Fruit fly (Drosophila melanogaster) whole organism, adult: ENCODE measurements around the gene Pli.
A peak's percentile ranks its signal among the peaks of the same experiment; 100 is the strongest.

Experiments
- CG11617 ChIP-seq: fragments of 200-800 bp; sonication (Bioruptor generic); optimal IDR thresholded peaks from 2 replicates; lab custom pipeline; 2017; ENCODE audit warnings: mild to moderate bottlenecking, missing biosample characterization, missing genetic modification reagents, missing genetic modification characterization
- CG12768 ChIP-seq: fragments of 200-800 bp; sonication (Bioruptor generic); optimal IDR thresholded peaks from 2 replicates; lab custom pipeline; 2017; ENCODE audit warnings: missing biosample characterization, missing genetic modification characterization, mild to moderate bottlenecking, moderate library complexity, missing genetic modification reagents
- CG14711 ChIP-seq: fragments of 200-800 bp; sonication (Bioruptor generic); optimal IDR thresholded peaks from 2 replicates; lab custom pipeline; 2018; ENCODE audit warnings: missing biosample characterization, mild to moderate bottlenecking, missing genetic modification characterization, moderate library complexity
- CG1620 ChIP-seq: fragments of 200-800 bp; sonication (Bioruptor generic); optimal IDR thresholded peaks from 2 replicates; lab custom pipeline; 2016; ENCODE audit warnings: missing biosample characterization, missing genetic modification characterization
- CG33017 ChIP-seq: fragments of 200-800 bp; sonication (Bioruptor generic); optimal IDR thresholded peaks from 2 replicates; lab custom pipeline; 2018; ENCODE audit warnings: missing biosample characterization, mild to moderate bottlenecking, missing genetic modification characterization, moderate library complexity
- CG5204 ChIP-seq: fragments of 200-800 bp; sonication (Bioruptor generic); optimal IDR thresholded peaks from 2 replicates; lab custom pipeline; 2016; ENCODE audit warnings: missing biosample characterization, missing genetic modification characterization
- CG7045 ChIP-seq: fragments of 200-800 bp; sonication (Bioruptor generic); optimal IDR thresholded peaks from 2 replicates; lab custom pipeline; 2017; ENCODE audit warnings: missing biosample characterization, mild to moderate bottlenecking, missing genetic modification characterization
- CG7101 ChIP-seq: fragments of 200-800 bp; sonication (Bioruptor generic); optimal IDR thresholded peaks from 2 replicates; lab custom pipeline; 2018; ENCODE audit warnings: missing biosample characterization, mild to moderate bottlenecking, missing genetic modification characterization, moderate library complexity
- Clk ChIP-seq: fragments of 200-800 bp; sonication (Bioruptor generic); optimal IDR thresholded peaks from 2 replicates; lab custom pipeline; 2017; ENCODE audit warnings: missing biosample characterization, missing genetic modification characterization
- Crg-1 ChIP-seq: fragments of 200-800 bp; sonication (Bioruptor generic); optimal IDR thresholded peaks from 2 replicates; lab custom pipeline; 2016; ENCODE audit warnings: missing biosample characterization, missing genetic modification characterization
- Hr96 ChIP-seq: fragments of 200-800 bp; sonication (Bioruptor generic); optimal IDR thresholded peaks from 2 replicates; lab custom pipeline; 2016; ENCODE audit warnings: missing biosample characterization, missing genetic modification characterization
- Mnt ChIP-seq: fragments of 200-800 bp; sonication (Bioruptor generic); optimal IDR thresholded peaks from 2 replicates; lab custom pipeline; 2016; ENCODE audit warnings: missing biosample characterization, mild to moderate bottlenecking, missing genetic modification characterization
- bab1 ChIP-seq: fragments of 200-800 bp; sonication (Bioruptor generic); optimal IDR thresholded peaks from 3 replicates; lab custom pipeline; 2019; ENCODE audit warnings: missing biosample characterization, mild to moderate bottlenecking, missing genetic modification characterization, moderate library complexity
- cic ChIP-seq: fragments of 200-800 bp; sonication (Bioruptor generic); optimal IDR thresholded peaks from 2 replicates; lab custom pipeline; 2017; ENCODE audit warnings: missing biosample characterization, mild to moderate bottlenecking, missing genetic modification characterization, moderate library complexity
- cnc ChIP-seq, 2 experiments: fragments of >200 bp; optimal IDR thresholded peaks; 2 replicates each; lab custom pipeline; 2017
- kay ChIP-seq: fragments of 200-800 bp; sonication (Bioruptor generic); peaks from one replicate; lab custom pipeline; 2016; ENCODE audit warnings: missing biosample characterization, missing genetic modification characterization, borderline replicate concordance
- ovo ChIP-seq: fragments of 200-800 bp; sonication (Bioruptor generic); optimal IDR thresholded peaks from 2 replicates; lab custom pipeline; 2016; ENCODE audit warnings: missing biosample characterization, missing genetic modification characterization
- pad ChIP-seq: fragments of 200-800 bp; sonication (Bioruptor generic); optimal IDR thresholded peaks from 3 replicates; lab custom pipeline; 2017; ENCODE audit warnings: missing biosample characterization, missing genetic modification characterization, mild to moderate bottlenecking, moderate library complexity, missing genetic modification reagents
- tj ChIP-seq: fragments of 200-800 bp; sonication (Bioruptor generic); optimal IDR thresholded peaks from 3 replicates; lab custom pipeline; 2017; ENCODE audit warnings: missing biosample characterization, mild to moderate bottlenecking, missing genetic modification characterization, moderate library complexity
- toe ChIP-seq: fragments of 200-800 bp; sonication (Bioruptor generic); optimal IDR thresholded peaks from 2 replicates; lab custom pipeline; 2016; ENCODE audit warnings: missing biosample characterization, missing genetic modification characterization

Pli gene

DNA sequence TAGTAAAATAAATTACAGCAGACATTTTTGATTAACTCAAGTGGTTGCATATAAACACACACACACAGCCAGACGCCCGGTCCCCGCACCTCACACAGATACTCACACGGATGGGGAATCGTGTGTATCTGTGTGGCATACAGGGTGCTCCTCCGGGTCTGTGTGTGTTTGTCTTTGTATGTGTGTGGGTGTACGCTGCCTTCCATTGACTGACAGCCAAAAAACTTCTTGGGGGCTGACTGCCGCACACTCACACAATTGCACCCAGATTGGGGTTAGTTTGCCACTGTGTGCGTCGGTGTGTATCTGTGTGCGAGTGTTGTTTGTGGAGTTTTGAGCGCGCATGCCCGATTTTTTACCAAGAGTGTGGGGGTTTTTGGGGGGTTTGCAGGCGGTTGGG is 43.7 kb downstream of the Pli start:
- TF ChIP-seq cic (GFP tag; lab: Kevin White, UChicago) (no peak), CG12768 (no peak), CG7045 (GFP tag; lab: Kevin White, UChicago) (no peak), kay (GFP tag; lab: Kevin White, UChicago) (no peak), CG7101 (tag; lab: Kevin White, UChicago) (no peak), cnc (optimal IDR thresholded peaks at IDR 0.05; lab: Kevin White, UChicago) (no peak), toe (no peak), CG1620 (GFP tag; lab: Kevin White, UChicago) (no peak), CG14711 (no peak), CG33017 (tag; lab: Kevin White, UChicago) (no peak), pad (no peak)

dm6 chr3R:23831696-23832095 is 58.2 kb downstream of the Pli start:
- TF ChIP-seq toe: no peak
- no peak for TF ChIP-seq Clk (GFP tag; lab: Kevin White, UChicago)
- TF ChIP-seq Crg-1 (GFP tag; lab: Kevin White, UChicago): no peak
- TF ChIP-seq CG12768: no peak
- TF ChIP-seq kay (GFP tag; lab: Kevin White, UChicago): no peak
- no peak for TF ChIP-seq CG1620 (GFP tag; lab: Kevin White, UChicago)
- TF ChIP-seq CG11617: no peak
- TF ChIP-seq tj (GFP tag; lab: Kevin White, UChicago): no peak
- no peak for TF ChIP-seq CG5204 (GFP tag; lab: Kevin White, UChicago)

DNA sequence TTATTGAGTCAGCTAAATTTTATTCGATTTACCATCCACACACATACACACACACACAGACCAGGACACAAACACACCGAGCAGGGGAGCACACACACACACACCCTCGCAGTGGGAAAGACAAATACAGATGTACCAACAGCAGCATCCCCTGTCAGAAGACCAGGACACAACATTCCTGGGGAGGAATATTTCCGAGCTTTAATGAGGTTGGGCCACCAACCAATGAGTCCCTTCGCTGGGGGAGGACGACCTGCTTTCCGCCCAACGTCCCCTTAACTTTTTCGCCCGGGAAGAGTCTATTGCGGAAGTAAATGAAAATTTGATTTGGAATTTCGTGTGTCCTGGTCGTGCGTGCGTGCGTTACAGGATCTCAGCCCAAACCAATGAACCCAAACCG is 62.8 kb downstream of the Pli start:
- TF ChIP-seq cnc (optimal IDR thresholded peaks at IDR 0.05; lab: Kevin White, UChicago) (no peak), pad (no peak), bab1 (no peak), Mnt (GFP tag; lab: Kevin White, UChicago) (no peak), Hr96 (GFP tag; lab: Kevin White, UChicago) (no peak), CG1620 (GFP tag; lab: Kevin White, UChicago) (no peak), CG7101 (tag; lab: Kevin White, UChicago) (no peak), CG7045 (GFP tag; lab: Kevin White, UChicago) (no peak), CG5204 (GFP tag; lab: Kevin White, UChicago) (no peak), Crg-1 (GFP tag; lab: Kevin White, UChicago) (no peak), ovo (GFP tag; lab: Kevin White, UChicago) (no peak)

DNA sequence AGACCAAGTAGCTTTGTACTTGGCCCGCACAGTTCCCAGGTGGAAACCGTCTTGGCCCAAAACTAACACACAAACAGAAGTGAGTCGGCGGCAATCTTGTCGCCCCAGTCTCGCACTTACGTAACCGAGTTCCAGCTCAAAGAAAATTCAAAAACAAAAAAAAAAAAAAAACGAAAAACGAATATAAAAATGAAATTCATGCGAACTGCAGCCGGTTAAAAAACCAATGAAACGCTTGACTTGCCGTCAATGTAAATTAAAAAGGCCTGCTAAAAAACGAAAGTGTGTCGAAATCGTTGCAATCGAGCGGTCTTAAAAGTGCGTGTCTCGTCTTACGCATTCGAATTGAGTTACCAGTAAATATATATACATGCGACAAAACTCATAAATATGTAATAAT is 66.2 kb downstream of the Pli start:
- TF ChIP-seq toe (no peak), CG7045 (GFP tag; lab: Kevin White, UChicago) (no peak), CG33017 (tag; lab: Kevin White, UChicago) (no peak), cic (GFP tag; lab: Kevin White, UChicago) (no peak), Clk (GFP tag; lab: Kevin White, UChicago) (no peak), tj (GFP tag; lab: Kevin White, UChicago) (no peak), bab1 (no peak), CG12768 (no peak), Crg-1 (GFP tag; lab: Kevin White, UChicago) (no peak), Mnt (GFP tag; lab: Kevin White, UChicago) (no peak), CG1620 (GFP tag; lab: Kevin White, UChicago) (no peak), CG7101 (tag; lab: Kevin White, UChicago) (no peak), ovo (GFP tag; lab: Kevin White, UChicago) (no peak), cnc (optimal IDR thresholded peaks at IDR 0.05; lab: Kevin White, UChicago) (no peak), Hr96 (GFP tag; lab: Kevin White, UChicago) (no peak), CG5204 (GFP tag; lab: Kevin White, UChicago) (no peak), pad (no peak)

dm6 chr3R:23822969-23823368 is 66.9 kb downstream of the Pli start:
- TF ChIP-seq Mnt (GFP tag; lab: Kevin White, UChicago) (no peak), CG12768 (no peak), kay (GFP tag; lab: Kevin White, UChicago) (no peak), CG14711 (no peak), CG33017 (tag; lab: Kevin White, UChicago) (no peak), Crg-1 (GFP tag; lab: Kevin White, UChicago) (no peak), cic (GFP tag; lab: Kevin White, UChicago) (no peak), Clk (GFP tag; lab: Kevin White, UChicago) (no peak), tj (GFP tag; lab: Kevin White, UChicago) (no peak), pad (no peak), toe (no peak), ovo (GFP tag; lab: Kevin White, UChicago) (no peak), cnc (optimal IDR thresholded peaks at IDR 0.05; lab: Kevin White, UChicago) (no peak), CG5204 (GFP tag; lab: Kevin White, UChicago) (no peak), CG7045 (GFP tag; lab: Kevin White, UChicago) (no peak), Hr96 (GFP tag; lab: Kevin White, UChicago) (no peak), CG1620 (GFP tag; lab: Kevin White, UChicago) (no peak), CG11617 (no peak), CG7101 (tag; lab: Kevin White, UChicago) (no peak), bab1 (no peak)

DNA sequence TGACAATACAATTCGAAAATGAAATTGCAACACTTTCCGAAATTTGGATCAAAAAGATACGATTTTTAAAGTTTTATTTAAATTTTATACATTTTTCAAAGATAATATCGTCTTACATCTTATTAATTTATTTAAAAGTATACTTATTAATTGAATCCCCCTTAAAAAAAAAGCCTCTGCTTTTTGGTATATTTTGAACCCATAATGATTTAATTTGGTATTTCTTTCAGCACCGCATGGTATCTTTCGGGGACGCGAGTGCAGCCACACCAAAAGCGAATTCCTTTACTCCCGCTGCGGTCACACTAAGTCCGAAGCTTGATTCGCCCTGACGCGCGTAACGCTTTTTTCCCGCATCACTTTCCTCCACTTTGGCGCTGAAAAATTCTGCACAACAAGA is 69.6 kb downstream of the Pli start:
- TF ChIP-seq CG11617: no peak
- no peak for TF ChIP-seq Mnt (GFP tag; lab: Kevin White, UChicago)
- no peak for TF ChIP-seq pad
- TF ChIP-seq Crg-1 (GFP tag; lab: Kevin White, UChicago): no peak
- no peak for TF ChIP-seq Clk (GFP tag; lab: Kevin White, UChicago)
- no peak for TF ChIP-seq toe
- no peak for TF ChIP-seq kay (GFP tag; lab: Kevin White, UChicago)
- TF ChIP-seq CG5204 (GFP tag; lab: Kevin White, UChicago): no peak
- TF ChIP-seq CG7101 (tag; lab: Kevin White, UChicago): peak; percentile 40
- no peak for TF ChIP-seq tj (GFP tag; lab: Kevin White, UChicago)
- no peak for TF ChIP-seq cnc (optimal IDR thresholded peaks at IDR 0.05; lab: Kevin White, UChicago)
- no peak for TF ChIP-seq cic (GFP tag; lab: Kevin White, UChicago)
- TF ChIP-seq CG1620 (GFP tag; lab: Kevin White, UChicago): no peak
- TF ChIP-seq CG12768: no peak
- TF ChIP-seq CG7045 (GFP tag; lab: Kevin White, UChicago): no peak
- TF ChIP-seq CG14711: peak; percentile 20
- no peak for TF ChIP-seq CG33017 (tag; lab: Kevin White, UChicago)
- peak; percentile 16 for TF ChIP-seq bab1
- no peak for TF ChIP-seq Hr96 (GFP tag; lab: Kevin White, UChicago)
